Worm (Caenorhabditis elegans) whole organism, L3 larva: ENCODE measurements around the gene tat-4.

Source experiments
- nhr-237 ChIP-seq: fragments of 150-350 bp; optimal IDR thresholded peaks from 2 replicates; lab custom pipeline; 2014; ENCODE audit warnings: missing biosample characterization, missing genetic modification characterization
- pha-4 ChIP-seq: fragments of 150-350 bp; optimal IDR thresholded peaks from 2 replicates; lab custom pipeline; 2014; ENCODE audit warnings: missing biosample characterization, missing genetic modification reagents, missing genetic modification characterization

ce11 chrII:6247011-6247410 lies 2.9 kb upstream of the tat-4 start, which contains the start of gene T24H7.2:
- TF ChIP-seq pha-4 (no peak), nhr-237 (tag; lab: Kevin White, UChicago) (no peak)
